Fruit fly (Drosophila melanogaster) whole organism, embryonic: ENCODE data around the gene beta'COP.

ENCODE experiments used
- Blimp-1 ChIP-seq: fragments of 200-800 bp; sonication (Bioruptor generic); optimal IDR thresholded peaks from 3 replicates; lab custom pipeline; 2018; ENCODE audit warnings: missing biosample characterization, missing genetic modification characterization, mild to moderate bottlenecking, moderate library complexity, missing genetic modification reagents
- CG10274 ChIP-seq: fragments of 200-800 bp; sonication (Bioruptor generic); optimal IDR thresholded peaks from 3 replicates; lab custom pipeline; 2017; ENCODE audit warnings: missing biosample characterization, mild to moderate bottlenecking, missing genetic modification characterization
- CG12104 ChIP-seq: fragments of 200-800 bp; sonication (Bioruptor generic); optimal IDR thresholded peaks from 3 replicates; lab custom pipeline; 2016; ENCODE audit warnings: missing biosample characterization, missing genetic modification characterization
- CG1233 ChIP-seq: fragments of 200-800 bp; sonication (Bioruptor generic); optimal IDR thresholded peaks from 4 replicates; lab custom pipeline; 2018; ENCODE audit warnings: missing biosample characterization, mild to moderate bottlenecking, missing genetic modification characterization
- CG13296 ChIP-seq: fragments of 200-800 bp; sonication (Bioruptor generic); optimal IDR thresholded peaks from 3 replicates; lab custom pipeline; 2018; ENCODE audit warnings: missing biosample characterization, mild to moderate bottlenecking, missing genetic modification characterization
- CG14860 ChIP-seq: fragments of 200-800 bp; sonication (Bioruptor generic); IDR thresholded peaks from 3 replicates; pipeline ENCODE4 v1.3.6; 2022; ENCODE audit warnings: missing biosample characterization, missing genetic modification characterization; ENCODE audit not compliant: partially characterized antibody
- CG14965 ChIP-seq: fragments of 200-800 bp; sonication (Bioruptor generic); optimal IDR thresholded peaks from 2 replicates; lab custom pipeline; 2016; ENCODE audit warnings: missing biosample characterization, missing genetic modification characterization, borderline replicate concordance
- CG15696 ChIP-seq: fragments of 200-800 bp; sonication (Bioruptor generic); optimal IDR thresholded peaks from 2 replicates; lab custom pipeline; 2019; ENCODE audit warnings: missing biosample characterization, mild to moderate bottlenecking, missing genetic modification characterization, moderate library complexity
- CG17385 ChIP-seq: fragments of 200-800 bp; sonication (Bioruptor generic); optimal IDR thresholded peaks from 3 replicates; lab custom pipeline; 2018; ENCODE audit warnings: missing biosample characterization, mild to moderate bottlenecking, missing genetic modification characterization
- CG18011 ChIP-seq: fragments of 200-800 bp; sonication (Bioruptor generic); optimal IDR thresholded peaks from 2 replicates; lab custom pipeline; 2017; ENCODE audit warnings: missing biosample characterization, missing genetic modification characterization, mild to moderate bottlenecking, moderate library complexity, missing genotype
- CG18476 ChIP-seq: fragments of 200-800 bp; sonication (Bioruptor generic); optimal IDR thresholded peaks from 2 replicates; lab custom pipeline; 2016; ENCODE audit warnings: missing biosample characterization, mild to moderate bottlenecking, missing genetic modification characterization
- CG31441 ChIP-seq: fragments of 200-800 bp; sonication (Bioruptor generic); IDR thresholded peaks from 2 replicates; pipeline ENCODE4 v1.3.6; 2022; ENCODE audit warnings: missing biosample characterization, missing genetic modification characterization
- CG33213 ChIP-seq: fragments of 200-800 bp; sonication (Bioruptor generic); optimal IDR thresholded peaks from 3 replicates; lab custom pipeline; 2016; ENCODE audit warnings: missing biosample characterization, missing genetic modification characterization
- CG4360 ChIP-seq: fragments of 200-800 bp; sonication (Bioruptor generic); IDR thresholded peaks from 2 replicates; pipeline ENCODE4 v1.3.6; 2022; ENCODE audit warnings: missing biosample characterization, missing genetic modification characterization
- CG5245 ChIP-seq: fragments of 200-800 bp; sonication (Bioruptor generic); optimal IDR thresholded peaks from 3 replicates; lab custom pipeline; 2016; ENCODE audit warnings: missing biosample characterization, missing genetic modification characterization
- CG7786 ChIP-seq: fragments of 200-800 bp; sonication (Bioruptor generic); optimal IDR thresholded peaks from 2 replicates; lab custom pipeline; 2016; ENCODE audit warnings: missing biosample characterization, missing genetic modification characterization
- CG8089 ChIP-seq: fragments of 200-800 bp; sonication (Bioruptor generic); optimal IDR thresholded peaks from 3 replicates; lab custom pipeline; 2016; ENCODE audit warnings: missing biosample characterization, missing genetic modification characterization
- CG8388 ChIP-seq: fragments of 200-800 bp; sonication (Bioruptor generic); optimal IDR thresholded peaks from 2 replicates; lab custom pipeline; 2019; ENCODE audit warnings: missing biosample characterization, mild to moderate bottlenecking, missing genetic modification characterization, moderate library complexity
- CG9876 ChIP-seq: fragments of 200-800 bp; sonication (Bioruptor generic); optimal IDR thresholded peaks from 2 replicates; lab custom pipeline; 2016; ENCODE audit warnings: missing biosample characterization, missing genetic modification characterization
- D ChIP-seq, 2 experiments: fragments of 200-800 bp in 1 of 2; fragments of >200 bp in 1 of 2; sonication (Bioruptor generic) in 1 of 2; optimal IDR thresholded peaks; 2 replicates in 1 of 2; 3 replicates in 1 of 2; lab custom pipeline; 2017; ENCODE audit warnings: mild to moderate bottlenecking in 1 of 2, missing biosample characterization in 1 of 2, missing genetic modification characterization in 1 of 2, missing genetic modification reagents in 1 of 2
- D19A ChIP-seq: fragments of 200-800 bp; optimal IDR thresholded peaks from 3 replicates; lab custom pipeline; 2019; ENCODE audit warnings: missing biosample characterization, mild to moderate bottlenecking, missing genetic modification characterization, moderate library complexity
- Dref ChIP-seq: fragments of 200-800 bp; sonication (Bioruptor generic); IDR thresholded peaks from 2 replicates; pipeline ENCODE4 v1.3.6; 2022; ENCODE audit warnings: missing biosample characterization, missing genetic modification characterization
- GATAe ChIP-seq: fragments of 200-800 bp; sonication (Bioruptor generic); conservative IDR thresholded peaks from 2 replicates; pipeline ENCODE4 v1.3.6; 2022; ENCODE audit warnings: missing biosample characterization, missing genetic modification characterization
- Gug ChIP-seq: fragments of 200-800 bp; sonication (Bioruptor generic); IDR thresholded peaks from 4 replicates; pipeline ENCODE4 v1.3.6; 2022; ENCODE audit warnings: missing biosample characterization, missing genetic modification characterization
- Hr51 ChIP-seq, 2 experiments: fragments of 200-800 bp; sonication (Bioruptor generic); optimal IDR thresholded peaks; 2 replicates in 1 of 2; 3 replicates in 1 of 2; lab custom pipeline; 2016 to 2018; ENCODE audit warnings: missing biosample characterization in 2 of 2, missing genetic modification characterization in 2 of 2, mild to moderate bottlenecking in 1 of 2, moderate library complexity in 1 of 2
- Jarid2 ChIP-seq: fragments of 200-800 bp; sonication (Bioruptor generic); optimal IDR thresholded peaks from 3 replicates; lab custom pipeline; 2017; ENCODE audit warnings: mild to moderate bottlenecking, missing biosample characterization, missing genetic modification reagents, missing genetic modification characterization
- Lhr ChIP-seq: fragments of 200-800 bp; sonication (Bioruptor generic); optimal IDR thresholded peaks from 3 replicates; lab custom pipeline; 2017; ENCODE audit warnings: mild to moderate bottlenecking, missing biosample characterization, missing genetic modification reagents, missing genetic modification characterization
- NC2β ChIP-seq: fragments of 200-800 bp; sonication (Bioruptor generic); optimal IDR thresholded peaks from 2 replicates; lab custom pipeline; 2016; ENCODE audit warnings: missing biosample characterization, missing genetic modification characterization
- Opbp ChIP-seq: fragments of 200-800 bp; sonication (Bioruptor generic); IDR thresholded peaks from 3 replicates; pipeline ENCODE4 v1.3.6; 2022; ENCODE audit warnings: missing biosample characterization, missing genetic modification characterization; ENCODE audit not compliant: partially characterized antibody
- Pdp1 ChIP-seq, 2 experiments: fragments of 200-800 bp; sonication (Bioruptor generic); optimal IDR thresholded peaks; 3 replicates each; lab custom pipeline; 2016; ENCODE audit warnings: missing biosample characterization in 2 of 2, missing genetic modification characterization in 2 of 2, mild to moderate bottlenecking in 1 of 2, moderate library complexity in 1 of 2
- Xrp1 ChIP-seq: fragments of 200-800 bp; sonication (Bioruptor generic); IDR thresholded peaks from 2 replicates; pipeline ENCODE4 v1.3.6; 2022; ENCODE audit warnings: missing biosample characterization, missing genetic modification characterization
- amos ChIP-seq: fragments of 200-800 bp; sonication (Bioruptor generic); IDR thresholded peaks from 2 replicates; pipeline ENCODE4 v1.3.6; 2022; ENCODE audit warnings: missing biosample characterization, missing genetic modification characterization; ENCODE audit not compliant: partially characterized antibody
- disco-r ChIP-seq: fragments of 200-800 bp; sonication (Bioruptor generic); optimal IDR thresholded peaks from 2 replicates; lab custom pipeline; 2016; ENCODE audit warnings: missing biosample characterization, missing genetic modification characterization
- dmrt99B ChIP-seq: fragments of 200-800 bp; sonication (Bioruptor generic); optimal IDR thresholded peaks from 2 replicates; lab custom pipeline; 2018; ENCODE audit warnings: missing biosample characterization, mild to moderate bottlenecking, missing genetic modification characterization, moderate library complexity
- dpn ChIP-seq, 2 experiments: fragments of 200-800 bp; sonication (Bioruptor generic); optimal IDR thresholded peaks; 3 replicates each; lab custom pipeline; 2016; ENCODE audit warnings: missing biosample characterization in 2 of 2, missing genetic modification characterization in 2 of 2
- gce ChIP-seq: fragments of 200-800 bp; sonication (Bioruptor generic); IDR thresholded peaks from 3 replicates; pipeline ENCODE4 v1.3.6; 2022; ENCODE audit warnings: missing biosample characterization, missing genetic modification characterization
- h ChIP-seq: fragments of >200 bp; optimal IDR thresholded peaks from 2 replicates; lab custom pipeline; 2017
- lola ChIP-seq, 3 experiments: fragments of >200 bp in 2 of 3; fragments of 200-800 bp in 1 of 3; sonication (Bioruptor generic) in 1 of 3; optimal IDR thresholded peaks; 2 replicates each; lab custom pipeline; 2017 to 2019; ENCODE audit warnings: missing biosample characterization in 3 of 3, missing genetic modification characterization in 3 of 3, mild to moderate bottlenecking in 1 of 3, moderate library complexity in 1 of 3
- pzg ChIP-seq: fragments of 200-800 bp; sonication (Bioruptor generic); optimal IDR thresholded peaks from 3 replicates; lab custom pipeline; 2018; ENCODE audit warnings: missing biosample characterization, mild to moderate bottlenecking, missing genetic modification characterization, moderate library complexity
- rib ChIP-seq: fragments of 200-800 bp; sonication (Bioruptor generic); IDR thresholded peaks from 2 replicates; pipeline ENCODE4 v1.3.6; 2022; ENCODE audit warnings: missing biosample characterization, missing genetic modification characterization
- salm ChIP-seq: fragments of 200-800 bp; sonication (Bioruptor generic); optimal IDR thresholded peaks from 2 replicates; lab custom pipeline; 2018; ENCODE audit warnings: missing biosample characterization, mild to moderate bottlenecking, missing genetic modification characterization
- schlank ChIP-seq: fragments of 200-800 bp; sonication (Bioruptor generic); optimal IDR thresholded peaks from 2 replicates; lab custom pipeline; 2018; ENCODE audit warnings: missing biosample characterization, mild to moderate bottlenecking, missing genetic modification characterization
- sisA ChIP-seq: fragments of 200-800 bp; sonication (Bioruptor generic); IDR thresholded peaks from 2 replicates; pipeline ENCODE4 v1.3.6; 2022; ENCODE audit warnings: missing biosample characterization, missing genetic modification characterization
- so ChIP-seq: fragments of 200-800 bp; sonication (Bioruptor generic); IDR thresholded peaks from 3 replicates; pipeline ENCODE4 v1.3.6; 2022; ENCODE audit warnings: missing biosample characterization, missing genetic modification characterization
- sr ChIP-seq: fragments of 200-800 bp; sonication (Bioruptor generic); IDR thresholded peaks from 3 replicates; pipeline ENCODE4 v1.3.6; 2022; ENCODE audit warnings: missing biosample characterization, missing genetic modification characterization
- tap ChIP-seq: fragments of 200-800 bp; optimal IDR thresholded peaks from 3 replicates; lab custom pipeline; 2019; ENCODE audit warnings: missing biosample characterization, mild to moderate bottlenecking, missing genetic modification characterization, moderate library complexity
- tup ChIP-seq: fragments of 200-800 bp; sonication (Bioruptor generic); optimal IDR thresholded peaks from 2 replicates; lab custom pipeline; 2016; ENCODE audit warnings: missing biosample characterization, mild to moderate bottlenecking, missing genetic modification characterization, moderate library complexity
- usp ChIP-seq: fragments of >200 bp; optimal IDR thresholded peaks from 2 replicates; lab custom pipeline; 2017; ENCODE audit warnings: missing biosample characterization, missing genetic modification characterization
- zen ChIP-seq: fragments of 200-800 bp; sonication (Bioruptor generic); optimal IDR thresholded peaks from 3 replicates; lab custom pipeline; 2018; ENCODE audit warnings: missing biosample characterization, mild to moderate bottlenecking, missing genetic modification characterization, moderate library complexity

beta'COP gene

dm6 chr2L:13366109-13366747, 12.5 kb upstream of the beta'COP start, which contains the start of the genes Nnp-1 and Grx3 (continued):
- TF ChIP-seq CG8388 (GFP tag; lab: Kevin White, UChicago) (no peak), pzg (GFP tag; lab: Kevin White, UChicago) (peak; percentile 49), CG31441 (GFP tag; lab: Robert Waterston, UW) (no peak), salm (tag; lab: Kevin White, UChicago) (no peak), amos (GFP tag; lab: Robert Waterston, UW) (no peak), CG10274 (GFP tag; lab: Kevin White, UChicago) (no peak), D19A (tag; lab: Kevin White, UChicago) (no peak), NC2β (GFP tag; lab: Kevin White, UChicago) (no peak), sisA (peak; percentile 19; the same call in 1 of the 2 replicates), tap (tag; lab: Kevin White, UChicago) (no peak), CG5245 (GFP tag; lab: Kevin White, UChicago) (no peak), usp (GFP tag; lab: Kevin White, UChicago) (no peak), CG8089 (GFP tag; lab: Kevin White, UChicago) (no peak), CG18476 (no peak), rib (no peak), Opbp (GFP tag; lab: Robert Waterston, UW) (no peak), so (GFP tag; lab: Robert Waterston, UW) (no peak), dmrt99B (tag; lab: Kevin White, UChicago) (no peak), Blimp-1 (GFP tag; lab: Kevin White, UChicago) (no peak), tup (GFP tag; lab: Kevin White, UChicago) (no peak), Xrp1 (GFP tag; lab: Robert Waterston, UW) (peak; percentile 58), Lhr (no peak), CG18011 (GFP tag; lab: Kevin White, UChicago) (peak; percentile 5), Pdp1 (GFP tag; optimal IDR thresholded peaks at IDR 0.05; lab: Kevin White, UChicago) (no peak), zen (peak; percentile 28), CG14965 (GFP tag; lab: Kevin White, UChicago) (no peak), CG12104 (GFP tag; lab: Kevin White, UChicago) (peak; percentile 60), GATAe (no peak), Jarid2 (GFP tag; lab: Kevin White, UChicago) (no peak), disco-r (GFP tag; lab: Kevin White, UChicago) (no peak), Gug (peak; percentile 36; the same call in 1 of the 4 replicates), CG14860 (GFP tag; lab: Robert Waterston, UW) (no peak), Hr51 (GFP tag; optimal IDR thresholded peaks at IDR 0.05; lab: Kevin White, UChicago) (no peak), CG7786 (GFP tag; lab: Kevin White, UChicago) (no peak), CG1233 (GFP tag; lab: Kevin White, UChicago) (no peak), sr (GFP tag; lab: Robert Waterston, UW) (no peak), h (no peak), gce (GFP tag; lab: Robert Waterston, UW) (no peak), CG4360 (peak; percentile 46; the same call in 1 of the 2 replicates), CG13296 (GFP tag; lab: Kevin White, UChicago) (no peak), CG9876 (GFP tag; lab: Kevin White, UChicago) (no peak), CG15696 (tag; lab: Kevin White, UChicago) (peak; percentile 65), CG17385 (GFP tag; lab: Kevin White, UChicago) (peak; percentile 51), D (optimal IDR thresholded peaks at IDR 0.05; lab: Kevin White, UChicago) (no peak), D (GFP tag; optimal IDR thresholded peaks at IDR 0.05; lab: Kevin White, UChicago) (peak; percentile 6), CG33213 (no peak), schlank (tag; lab: Kevin White, UChicago) (no peak), lola (GFP tag; optimal IDR thresholded peaks at IDR 0.05; lab: Kevin White, UChicago) (no peak), Dref (GFP tag; lab: Robert Waterston, UW) (no peak), dpn (GFP tag; optimal IDR thresholded peaks at IDR 0.05; lab: Kevin White, UChicago) (peak in 1 of 2 experiments; percentile 60)
